Worm (Caenorhabditis elegans) whole organism, L2 larva: ENCODE results near the gene M163.21.

Experiments
- R02D3.7 ChIP-seq: fragments of 150-350 bp; optimal IDR thresholded peaks from 2 replicates; lab custom pipeline; 2014; ENCODE audit warnings: missing biosample characterization, missing genetic modification characterization
- ama-1 ChIP-seq: fragments of 150-350 bp; optimal IDR thresholded peaks from 2 replicates; lab custom pipeline; 2018; ENCODE audit warnings: inconsistent platforms
- egl-27 ChIP-seq: sonication (generic microtip); optimal IDR thresholded peaks from 3 replicates; lab custom pipeline; 2017; ENCODE audit warnings: missing biosample characterization, missing genetic modification reagents, missing genetic modification characterization
- nhr-237 ChIP-seq: fragments of 150-350 bp; optimal IDR thresholded peaks from 2 replicates; lab custom pipeline; 2014; ENCODE audit warnings: missing biosample characterization, missing genetic modification characterization
- skn-1 ChIP-seq: sonication (generic microtip); optimal IDR thresholded peaks from 2 replicates; lab custom pipeline; 2017; ENCODE audit warnings: missing biosample characterization, missing genetic modification characterization
- snpc-4 ChIP-seq: fragments of 150-350 bp; optimal IDR thresholded peaks from 2 replicates; lab custom pipeline; 2014; ENCODE audit warnings: missing biosample characterization, missing genetic modification characterization
- ztf-11 ChIP-seq: sonication (generic microtip); optimal IDR thresholded peaks from 2 replicates; lab custom pipeline; 2017; ENCODE audit warnings: missing biosample characterization, missing genetic modification characterization
- ztf-4 ChIP-seq: fragments of 150-350 bp; optimal IDR thresholded peaks from 2 replicates; lab custom pipeline; 2014; ENCODE audit warnings: missing biosample characterization, missing genetic modification characterization

DNA sequence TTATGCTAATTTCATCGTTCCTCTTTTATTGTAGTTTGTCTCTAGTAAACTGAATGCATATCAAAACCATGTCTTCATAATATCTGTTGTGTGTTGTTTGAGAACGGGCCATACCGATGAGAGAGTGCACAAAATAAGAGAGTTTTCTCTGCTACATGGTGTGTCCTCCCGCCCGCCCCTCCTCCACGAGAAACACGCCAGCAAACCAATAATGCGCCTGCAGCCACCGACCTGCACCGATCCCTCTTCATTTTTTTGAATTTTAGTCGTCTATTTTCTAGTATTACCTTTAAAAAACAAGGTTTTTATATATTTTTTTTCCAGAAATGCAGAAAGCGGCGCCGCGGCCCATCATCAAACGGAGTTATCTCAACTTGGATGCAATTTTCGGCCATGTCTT is 13.6 kb downstream of the M163.21 start, which contains the start of gene gfi-3:
- TF ChIP-seq R02D3.7 (no peak), snpc-4 (tag; lab: Kevin White, UChicago) (peak; percentile 89), nhr-237 (tag; lab: Kevin White, UChicago) (no peak), ztf-11 (no peak), skn-1 (tag; lab: Kevin White, UChicago) (no peak), ztf-4 (tag; lab: Kevin White, UChicago) (peak; percentile 36), egl-27 (tag; lab: Kevin White, UChicago) (peak; percentile 77), ama-1 (lab: Kevin White, UChicago) (no peak)
